Worm (Caenorhabditis elegans) whole organism, L2 larva: ENCODE measurements around the gene arp-11.

Experiments used
- aly-2 ChIP-seq: fragments of 150-350 bp; optimal IDR thresholded peaks from 2 replicates; lab custom pipeline; 2014; ENCODE audit warnings: missing biosample characterization, missing genetic modification characterization
- ama-1 ChIP-seq: fragments of 150-350 bp; optimal IDR thresholded peaks from 2 replicates; lab custom pipeline; 2018; ENCODE audit warnings: inconsistent platforms
- lin-13 ChIP-seq: fragments of 150-350 bp; optimal IDR thresholded peaks from 2 replicates; lab custom pipeline; 2014; ENCODE audit warnings: missing biosample characterization, missing genetic modification reagents, missing genetic modification characterization
- lsy-2 ChIP-seq, 2 experiments: fragments of 150-350 bp in 1 of 2; sonication (generic microtip) in 1 of 2; optimal IDR thresholded peaks; 2 replicates each; lab custom pipeline; 2014 to 2017; ENCODE audit warnings: missing biosample characterization in 2 of 2, missing genetic modification characterization in 2 of 2
- nhr-21 ChIP-seq: fragments of 150-350 bp; optimal IDR thresholded peaks from 2 replicates; lab custom pipeline; 2014; ENCODE audit warnings: missing biosample characterization, missing genetic modification characterization

ce11 chrIV:7868607-7869006, 33.5 kb downstream of the arp-11 start, which contains the start of gene flp-10:
- TF ChIP-seq nhr-21 (tag; lab: Kevin White, UChicago): no peak
- TF ChIP-seq ama-1: no peak
- no peak for TF ChIP-seq lsy-2 (tag; optimal IDR thresholded peaks at IDR 0.05; lab: Kevin White, UChicago)
- TF ChIP-seq lin-13 (GFP tag; lab: Kevin White, UChicago): no peak
- TF ChIP-seq aly-2: no peak
